Fruit fly (Drosophila melanogaster) whole organism, prepupa: ENCODE results near the gene Ac78C.
A peak's percentile ranks its signal among the peaks of the same experiment; 100 is the strongest.

Experiments used
- CG10631 ChIP-seq: fragments of 200-800 bp; sonication (Bioruptor generic); optimal IDR thresholded peaks from 2 replicates; lab custom pipeline; 2016; ENCODE audit warnings: missing biosample characterization, missing genetic modification characterization
- CG11762 ChIP-seq: fragments of 200-800 bp; sonication (Bioruptor generic); optimal IDR thresholded peaks from 3 replicates; lab custom pipeline; 2016; ENCODE audit warnings: missing biosample characterization, missing genetic modification characterization; ENCODE audit not compliant: insufficient read depth
- CG11902 ChIP-seq: fragments of 200-800 bp; sonication (Bioruptor generic); optimal IDR thresholded peaks from 3 replicates; lab custom pipeline; 2016; ENCODE audit warnings: missing biosample characterization, missing genetic modification characterization
- CG3032 ChIP-seq: fragments of 200-800 bp; optimal IDR thresholded peaks from 2 replicates; lab custom pipeline; 2019; ENCODE audit warnings: missing biosample characterization, mild to moderate bottlenecking, missing genetic modification characterization, moderate library complexity
- CG31627 ChIP-seq: fragments of 200-800 bp; sonication (Bioruptor generic); optimal IDR thresholded peaks from 3 replicates; lab custom pipeline; 2016; ENCODE audit warnings: missing biosample characterization, missing genetic modification characterization
- CG32006 ChIP-seq: fragments of 200-800 bp; sonication (Bioruptor generic); optimal IDR thresholded peaks from 3 replicates; lab custom pipeline; 2017; ENCODE audit warnings: missing biosample characterization, mild to moderate bottlenecking, missing genetic modification characterization
- CG4318 ChIP-seq: fragments of 200-800 bp; sonication (Bioruptor generic); optimal IDR thresholded peaks from 3 replicates; lab custom pipeline; 2017; ENCODE audit warnings: missing biosample characterization, mild to moderate bottlenecking, missing genetic modification characterization
- CG6163 ChIP-seq: fragments of 200-800 bp; sonication (Bioruptor generic); IDR thresholded peaks from 3 replicates; pipeline ENCODE4 v1.3.6; 2022; ENCODE audit warnings: missing biosample characterization, missing genetic modification characterization
- CG6792 ChIP-seq: fragments of 200-800 bp; sonication (Bioruptor generic); optimal IDR thresholded peaks from 3 replicates; lab custom pipeline; 2016; ENCODE audit warnings: missing biosample characterization, missing genetic modification characterization
- CG6808 ChIP-seq: fragments of 200-800 bp; sonication (Bioruptor generic); optimal IDR thresholded peaks from 3 replicates; lab custom pipeline; 2017; ENCODE audit warnings: missing biosample characterization, missing genetic modification characterization, mild to moderate bottlenecking, moderate library complexity, missing genetic modification reagents
- CG8319 ChIP-seq: fragments of 200-800 bp; sonication (Bioruptor generic); optimal IDR thresholded peaks from 3 replicates; lab custom pipeline; 2016; ENCODE audit warnings: missing biosample characterization, missing genetic modification characterization
- CG8632 ChIP-seq: fragments of 200-800 bp; sonication (Bioruptor generic); optimal IDR thresholded peaks from 3 replicates; lab custom pipeline; 2016; ENCODE audit warnings: missing biosample characterization, missing genetic modification characterization
- Eip75B ChIP-seq: fragments of 200-800 bp; sonication (Bioruptor generic); optimal IDR thresholded peaks from 3 replicates; lab custom pipeline; 2016; ENCODE audit warnings: missing biosample characterization, missing genetic modification characterization
- Eip78C ChIP-seq: fragments of 200-800 bp; sonication (Bioruptor generic); peaks from one replicate; lab custom pipeline; 2016; ENCODE audit warnings: missing biosample characterization, missing genetic modification characterization
- Eip93F ChIP-seq: fragments of 200-800 bp; sonication (Bioruptor generic); optimal IDR thresholded peaks from 2 replicates; lab custom pipeline; 2016; ENCODE audit warnings: missing biosample characterization, mild to moderate bottlenecking, missing genetic modification characterization
- Ets21C ChIP-seq: fragments of 200-800 bp; sonication (Bioruptor generic); optimal IDR thresholded peaks from 3 replicates; lab custom pipeline; 2016; ENCODE audit warnings: missing biosample characterization, missing genetic modification characterization
- Ets96B ChIP-seq: fragments of 200-800 bp; optimal IDR thresholded peaks from 2 replicates; lab custom pipeline; 2019; ENCODE audit warnings: missing biosample characterization, mild to moderate bottlenecking, missing genetic modification characterization, moderate library complexity
- Gug ChIP-seq: fragments of 200-800 bp; sonication (Bioruptor generic); IDR thresholded peaks from 2 replicates; pipeline ENCODE4 v1.3.6; 2022; ENCODE audit warnings: missing biosample characterization, missing genetic modification characterization
- Hr38 ChIP-seq: sonication (Bioruptor generic); optimal IDR thresholded peaks from 2 replicates; lab custom pipeline; 2016; ENCODE audit warnings: missing biosample characterization, missing genetic modification characterization
- Hr4 ChIP-seq: fragments of 200-800 bp; sonication (Bioruptor generic); optimal IDR thresholded peaks from 3 replicates; lab custom pipeline; 2016; ENCODE audit warnings: missing biosample characterization, missing genetic modification characterization
- Lpt ChIP-seq: fragments of 200-800 bp; sonication (Bioruptor generic); optimal IDR thresholded peaks from 3 replicates; lab custom pipeline; 2016; ENCODE audit warnings: missing biosample characterization, missing genetic modification characterization
- Smox ChIP-seq: fragments of 200-800 bp; sonication (Bioruptor generic); optimal IDR thresholded peaks from 3 replicates; lab custom pipeline; 2016; ENCODE audit warnings: missing biosample characterization, missing genetic modification characterization
- Sox102F ChIP-seq: fragments of 200-800 bp; sonication (Bioruptor generic); optimal IDR thresholded peaks from 2 replicates; lab custom pipeline; 2016; ENCODE audit warnings: missing biosample characterization, mild to moderate bottlenecking, missing genetic modification characterization
- acj6 ChIP-seq: fragments of 200-800 bp; sonication (Bioruptor generic); optimal IDR thresholded peaks from 3 replicates; lab custom pipeline; 2016; ENCODE audit warnings: missing biosample characterization, missing genetic modification characterization
- cyc ChIP-seq: fragments of 200-800 bp; sonication (Bioruptor generic); optimal IDR thresholded peaks from 3 replicates; lab custom pipeline; 2016; ENCODE audit warnings: missing biosample characterization, missing genetic modification characterization
- dac ChIP-seq: fragments of 200-800 bp; sonication (Bioruptor generic); optimal IDR thresholded peaks from 2 replicates; lab custom pipeline; 2017; ENCODE audit warnings: missing biosample characterization, mild to moderate bottlenecking, missing genetic modification characterization
- eg ChIP-seq: fragments of 200-800 bp; sonication (Bioruptor generic); IDR thresholded peaks from 3 replicates; pipeline ENCODE4 v1.3.6; 2022; ENCODE audit warnings: missing biosample characterization, missing genetic modification characterization
- esn ChIP-seq: fragments of 200-800 bp; sonication (Bioruptor generic); optimal IDR thresholded peaks from 2 replicates; lab custom pipeline; 2016; ENCODE audit warnings: missing biosample characterization, mild to moderate bottlenecking, missing genetic modification characterization, moderate library complexity
- fd59A ChIP-seq: fragments of 200-800 bp; sonication (Bioruptor generic); optimal IDR thresholded peaks from 2 replicates; lab custom pipeline; 2017; ENCODE audit warnings: missing biosample characterization, mild to moderate bottlenecking, missing genetic modification characterization, missing genetic modification reagents
- fd85E ChIP-seq: fragments of 200-800 bp; sonication (Bioruptor generic); optimal IDR thresholded peaks from 3 replicates; lab custom pipeline; 2016; ENCODE audit warnings: missing biosample characterization, missing genetic modification characterization
- lz ChIP-seq: fragments of 200-800 bp; sonication (Bioruptor generic); optimal IDR thresholded peaks from 3 replicates; lab custom pipeline; 2016; ENCODE audit warnings: missing biosample characterization, missing genetic modification characterization
- net ChIP-seq: fragments of 200-800 bp; sonication (Bioruptor generic); optimal IDR thresholded peaks from 3 replicates; lab custom pipeline; 2016; ENCODE audit warnings: missing biosample characterization, missing genetic modification characterization
- salr ChIP-seq, 2 experiments: fragments of 200-800 bp; sonication (Bioruptor generic); optimal IDR thresholded peaks; 3 replicates each; lab custom pipeline; 2016 to 2018; ENCODE audit warnings: missing biosample characterization in 2 of 2, missing genetic modification characterization in 2 of 2, mild to moderate bottlenecking in 1 of 2
- spab ChIP-seq: fragments of 200-800 bp; sonication (Bioruptor generic); optimal IDR thresholded peaks from 2 replicates; lab custom pipeline; 2017; ENCODE audit warnings: missing biosample characterization, mild to moderate bottlenecking, missing genetic modification characterization, missing genetic modification reagents
- vri ChIP-seq: fragments of 200-800 bp; sonication (Bioruptor generic); optimal IDR thresholded peaks from 3 replicates; lab custom pipeline; 2016; ENCODE audit warnings: missing biosample characterization, mild to moderate bottlenecking, missing genetic modification characterization

The Ac78C gene

dm6 chr3L:21196563-21196962 is 24.8 kb upstream of the Ac78C start, which contains the start of the genes Targ3 and park (continued):
- TF ChIP-seq CG3032 (tag; lab: Kevin White, UChicago): no peak
- peak; percentile 43 for TF ChIP-seq vri (GFP tag; lab: Kevin White, UChicago)
- TF ChIP-seq CG31627 (GFP tag; lab: Kevin White, UChicago): peak; percentile 68
- TF ChIP-seq Ets21C (GFP tag; lab: Kevin White, UChicago): no peak
- peak; percentile 31 for TF ChIP-seq net (GFP tag; lab: Kevin White, UChicago)
- TF ChIP-seq CG8319 (GFP tag; lab: Kevin White, UChicago): no peak
- peak; percentile 20 for TF ChIP-seq CG10631 (GFP tag; lab: Kevin White, UChicago)

dm6 chr3L:21194392-21194925 is 22.7 kb upstream of the Ac78C start:
- TF ChIP-seq dac: no peak
- TF ChIP-seq CG10631 (GFP tag; lab: Kevin White, UChicago): no peak
- no peak for TF ChIP-seq salr (GFP tag; optimal IDR thresholded peaks at IDR 0.05; lab: Kevin White, UChicago)
- TF ChIP-seq cyc: no peak
- no peak for TF ChIP-seq Ets21C (GFP tag; lab: Kevin White, UChicago)
- no peak for TF ChIP-seq vri (GFP tag; lab: Kevin White, UChicago)
- no peak for TF ChIP-seq fd85E (GFP tag; lab: Kevin White, UChicago)
- TF ChIP-seq CG6808: no peak
- no peak for TF ChIP-seq Eip78C
- TF ChIP-seq Smox (GFP tag; lab: Kevin White, UChicago): no peak
- no peak for TF ChIP-seq esn (GFP tag; lab: Kevin White, UChicago)
- TF ChIP-seq CG6163: no peak
- no peak for TF ChIP-seq CG6792 (GFP tag; lab: Kevin White, UChicago)

- TF ChIP-seq Hr38 (GFP tag; lab: Kevin White, UChicago): no peak
- TF ChIP-seq Eip93F (GFP tag; lab: Kevin White, UChicago): no peak
- TF ChIP-seq fd59A: no peak
- TF ChIP-seq CG11762 (GFP tag; lab: Kevin White, UChicago): no peak
- no peak for TF ChIP-seq Eip75B (GFP tag; lab: Kevin White, UChicago)
- no peak for TF ChIP-seq acj6 (GFP tag; lab: Kevin White, UChicago)
- TF ChIP-seq Sox102F: no peak
- TF ChIP-seq Lpt (GFP tag; lab: Kevin White, UChicago): no peak
- no peak for TF ChIP-seq CG8632 (GFP tag; lab: Kevin White, UChicago)
- TF ChIP-seq Hr4 (GFP tag; lab: Kevin White, UChicago): no peak
- no peak for TF ChIP-seq lz (GFP tag; lab: Kevin White, UChicago)
- TF ChIP-seq CG32006 (GFP tag; lab: Kevin White, UChicago): no peak
- TF ChIP-seq CG4318 (GFP tag; lab: Kevin White, UChicago): no peak
- no peak for TF ChIP-seq esn (GFP tag; lab: Kevin White, UChicago)
- no peak for TF ChIP-seq Smox (GFP tag; lab: Kevin White, UChicago)
- no peak for TF ChIP-seq Gug (GFP tag; lab: Robert Waterston, UW)
- no peak for TF ChIP-seq eg (GFP tag; lab: Robert Waterston, UW)
- no peak for TF ChIP-seq Ets96B (tag; lab: Kevin White, UChicago)
- TF ChIP-seq CG11902: no peak
These were observed 21.4 kb upstream of the Ac78C start, which contains the start of gene CG42337 for dm6 chr3L:21193170-21193569. CG42337 (minus strand) TSS chr3L:21193363.

dm6 chr3L:21192024-21192423 is 20.3 kb upstream of the Ac78C start:
- TF ChIP-seq CG8632 (GFP tag; lab: Kevin White, UChicago) (no peak), Eip78C (peak; percentile 58), spab (GFP tag; lab: Kevin White, UChicago) (no peak)
